Worm (Caenorhabditis elegans) whole organism, L1 larva: ENCODE results near the gene unc-31.

Experiments
- ama-1 ChIP-seq: fragments of 150-350 bp; optimal IDR thresholded peaks from 2 replicates; lab custom pipeline; 2014
- ceh-63 ChIP-seq: fragments of 200-800 bp; sonication (Bioruptor generic); optimal IDR thresholded peaks from 2 replicates; lab custom pipeline; 2018; ENCODE audit warnings: mild to moderate bottlenecking, missing genetic modification characterization, missing compliant biosample characterization
- ceh-8 ChIP-seq: fragments of 200-800 bp; sonication (Bioruptor generic); optimal IDR thresholded peaks from 2 replicates; lab custom pipeline; 2018; ENCODE audit warnings: mild to moderate bottlenecking, missing genetic modification characterization, moderate library complexity, missing compliant biosample characterization
- efl-3 ChIP-seq: fragments of 200-800 bp; sonication (Bioruptor generic); optimal IDR thresholded peaks from 2 replicates; lab custom pipeline; 2018; ENCODE audit warnings: mild to moderate bottlenecking, missing genetic modification characterization, missing compliant biosample characterization
- egl-27 ChIP-seq, 2 experiments: fragments of 150-350 bp in 1 of 2; sonication (generic microtip); optimal IDR thresholded peaks; 3 replicates each; lab custom pipeline; 2017 to 2018; ENCODE audit warnings: missing biosample characterization in 2 of 2, missing genetic modification characterization in 2 of 2, missing genetic modification reagents in 2 of 2
- elt-2 ChIP-seq: sonication (generic microtip); optimal IDR thresholded peaks from 2 replicates; lab custom pipeline; 2016; ENCODE audit warnings: missing genetic modification characterization, mild to moderate bottlenecking, inconsistent platforms, missing compliant biosample characterization, missing genetic modification reagents
- fkh-4 ChIP-seq: sonication (generic microtip); optimal IDR thresholded peaks from 2 replicates; lab custom pipeline; 2016; ENCODE audit warnings: missing compliant biosample characterization, missing genetic modification characterization, borderline replicate concordance
- fkh-8 ChIP-seq: sonication (generic microtip); optimal IDR thresholded peaks from 2 replicates; lab custom pipeline; 2016; ENCODE audit warnings: mild to moderate bottlenecking, missing genetic modification characterization, missing compliant biosample characterization
- grh-1 ChIP-seq: fragments of 200-800 bp; sonication (Bioruptor generic); IDR thresholded peaks from 2 replicates; pipeline ENCODE4 v1.3.6; 2022; ENCODE audit warnings: missing genetic modification reagents, missing genetic modification characterization, missing compliant biosample characterization
- hlh-17 ChIP-seq: fragments of 200-800 bp; sonication (Bioruptor generic); optimal IDR thresholded peaks from 2 replicates; lab custom pipeline; 2018; ENCODE audit warnings: missing genetic modification characterization, mild to moderate bottlenecking, missing compliant biosample characterization, moderate library complexity, borderline replicate concordance
- hpl-2 ChIP-seq: fragments of 150-350 bp; optimal IDR thresholded peaks from 2 replicates; lab custom pipeline; 2014; ENCODE audit warnings: missing biosample characterization, missing genetic modification reagents, missing genetic modification characterization
- irx-1 ChIP-seq: sonication (generic microtip); optimal IDR thresholded peaks from 2 replicates; lab custom pipeline; 2016; ENCODE audit warnings: missing genetic modification characterization, missing compliant biosample characterization
- isw-1 ChIP-seq: fragments of 200-800 bp; sonication (Bioruptor generic); IDR thresholded peaks from 2 replicates; pipeline ENCODE4 v1.3.6; 2022; ENCODE audit warnings: missing genetic modification characterization, missing compliant biosample characterization
- lin-13 ChIP-seq: fragments of 150-350 bp; optimal IDR thresholded peaks from 2 replicates; lab custom pipeline; 2014; ENCODE audit warnings: missing biosample characterization, missing genetic modification reagents, missing genetic modification characterization
- lin-14 ChIP-seq: fragments of 200-800 bp; sonication (Bioruptor generic); optimal IDR thresholded peaks from 2 replicates; lab custom pipeline; 2018; ENCODE audit warnings: mild to moderate bottlenecking, missing genetic modification characterization, moderate library complexity, missing compliant biosample characterization
- lin-35 ChIP-seq, 2 experiments: fragments of 150-350 bp; optimal IDR thresholded peaks; 2 replicates each; lab custom pipeline; 2014; ENCODE audit warnings: missing biosample characterization in 2 of 2, missing genetic modification characterization in 2 of 2, missing genetic modification reagents in 2 of 2
- nhr-19 ChIP-seq: fragments of 200-800 bp; sonication (Bioruptor generic); conservative IDR thresholded peaks from 2 replicates; pipeline ENCODE4 v1.3.6; 2022; ENCODE audit warnings: missing genetic modification characterization, missing compliant biosample characterization
- nhr-47 ChIP-seq: sonication (generic microtip); optimal IDR thresholded peaks from 2 replicates; lab custom pipeline; 2016; ENCODE audit warnings: mild to moderate bottlenecking, missing genetic modification characterization, moderate library complexity, missing compliant biosample characterization
- nhr-71 ChIP-seq: sonication (generic microtip); optimal IDR thresholded peaks from 2 replicates; lab custom pipeline; 2016; ENCODE audit warnings: mild to moderate bottlenecking, missing genetic modification characterization, moderate library complexity, missing compliant biosample characterization
- nhr-85 ChIP-seq: sonication (generic microtip); peaks from one replicate; lab custom pipeline; 2016; ENCODE audit warnings: missing genetic modification characterization, inconsistent platforms, missing compliant biosample characterization
- nhr-90 ChIP-seq: sonication (generic microtip); optimal IDR thresholded peaks from 2 replicates; lab custom pipeline; 2016; ENCODE audit warnings: mild to moderate bottlenecking, missing genetic modification characterization, missing compliant biosample characterization; ENCODE audit not compliant: poor library complexity
- pag-3 ChIP-seq: sonication (generic microtip); optimal IDR thresholded peaks from 2 replicates; lab custom pipeline; 2017; ENCODE audit warnings: missing genetic modification characterization, mild to moderate bottlenecking, missing compliant biosample characterization, antibody characterized with exemption, borderline replicate concordance; ENCODE audit not compliant: insufficient read depth
- pax-3 ChIP-seq: fragments of 200-800 bp; sonication (Bioruptor generic); optimal IDR thresholded peaks from 2 replicates; lab custom pipeline; 2018; ENCODE audit warnings: mild to moderate bottlenecking, missing genetic modification characterization, moderate library complexity, missing compliant biosample characterization
- skn-1 ChIP-seq: fragments of 150-350 bp; optimal IDR thresholded peaks from 2 replicates; lab custom pipeline; 2014; ENCODE audit warnings: missing biosample characterization, missing genetic modification characterization
- snpc-4 ChIP-seq: fragments of 150-350 bp; optimal IDR thresholded peaks from 2 replicates; lab custom pipeline; 2014; ENCODE audit warnings: missing biosample characterization, missing genetic modification characterization
- sptf-1 ChIP-seq: fragments of 150-350 bp; optimal IDR thresholded peaks from 2 replicates; lab custom pipeline; 2014; ENCODE audit warnings: missing biosample characterization, missing genetic modification characterization
- sup-37 ChIP-seq: fragments of 200-800 bp; sonication (Bioruptor generic); optimal IDR thresholded peaks from 2 replicates; lab custom pipeline; 2018; ENCODE audit warnings: mild to moderate bottlenecking, missing genetic modification characterization, missing compliant biosample characterization
- swsn-7 ChIP-seq: sonication (generic microtip); optimal IDR thresholded peaks from 2 replicates; lab custom pipeline; 2016; ENCODE audit warnings: missing genetic modification characterization, missing compliant biosample characterization
- unc-130 ChIP-seq: fragments of 150-350 bp; optimal IDR thresholded peaks from 2 replicates; lab custom pipeline; 2017; ENCODE audit warnings: missing biosample characterization, missing genetic modification characterization, inconsistent platforms
- unc-30 ChIP-seq: sonication (generic microtip); optimal IDR thresholded peaks from 2 replicates; lab custom pipeline; 2017; ENCODE audit warnings: missing biosample characterization, missing genetic modification characterization
- unc-86 ChIP-seq: sonication (generic microtip); optimal IDR thresholded peaks from 2 replicates; lab custom pipeline; 2016; ENCODE audit warnings: missing genetic modification characterization, missing compliant biosample characterization
- unc-98 ChIP-seq: fragments of 200-800 bp; sonication (Bioruptor generic); IDR thresholded peaks from 2 replicates; pipeline ENCODE4 v1.3.6; 2022; ENCODE audit warnings: missing genetic modification characterization, missing compliant biosample characterization
- xbp-1 ChIP-seq: sonication (generic microtip); optimal IDR thresholded peaks from 2 replicates; lab custom pipeline; 2016; ENCODE audit warnings: missing genetic modification characterization, missing compliant biosample characterization
- zag-1 ChIP-seq: fragments of 150-350 bp; optimal IDR thresholded peaks from 2 replicates; lab custom pipeline; 2014; ENCODE audit warnings: missing biosample characterization, missing genetic modification characterization
- ztf-11 ChIP-seq, 2 experiments: sonication (generic microtip); optimal IDR thresholded peaks; 2 replicates each; lab custom pipeline; 2016 to 2017; ENCODE audit warnings: missing genetic modification characterization in 2 of 2, missing biosample characterization in 1 of 2, missing compliant biosample characterization in 1 of 2

unc-31 gene

DNA sequence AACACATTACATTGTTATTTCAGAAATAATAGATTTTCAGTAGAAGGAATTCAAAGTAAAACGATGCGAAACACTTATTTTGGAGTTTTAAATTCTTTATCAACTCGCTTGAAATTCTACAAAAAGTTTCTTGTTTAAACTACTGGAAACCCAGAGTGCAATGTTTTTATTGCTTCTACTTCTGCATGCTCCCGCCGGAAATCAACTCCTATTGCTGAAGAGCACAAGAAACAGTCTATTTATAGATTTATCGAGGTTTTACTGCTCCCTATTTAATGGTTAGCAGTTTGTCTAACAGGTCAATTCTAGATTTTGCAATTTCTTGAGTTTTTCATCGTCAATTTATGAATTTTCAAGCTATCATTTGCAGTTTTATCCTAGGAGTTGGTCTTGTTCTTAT is 18.8 kb downstream of the unc-31 start, which contains the start of gene F07C6.6:
Gene F07C6.6, plus strand, starts transcription at position 301 of the 400 bp plus-strand sequence.
- TF ChIP-seq sptf-1 (tag; lab: Kevin White, UChicago) (no peak), unc-98 (no peak), unc-30 (tag; lab: Kevin White, UChicago) (no peak), isw-1 (GFP tag; lab: Robert Waterston, UW) (no peak), hpl-2 (no peak), hlh-17 (GFP tag; lab: Kevin White, UChicago) (no peak), pax-3 (tag; lab: Kevin White, UChicago) (no peak), nhr-47 (tag; lab: Kevin White, UChicago) (no peak), ceh-63 (GFP tag; lab: Kevin White, UChicago) (no peak), skn-1 (tag; lab: Kevin White, UChicago) (no peak), efl-3 (GFP tag; lab: Kevin White, UChicago) (no peak), pag-3 (tag; lab: Kevin White, UChicago) (no peak), egl-27 (tag; optimal IDR thresholded peaks at IDR 0.05; lab: Kevin White, UChicago) (no peak), irx-1 (tag; lab: Kevin White, UChicago) (no peak)

DNA sequence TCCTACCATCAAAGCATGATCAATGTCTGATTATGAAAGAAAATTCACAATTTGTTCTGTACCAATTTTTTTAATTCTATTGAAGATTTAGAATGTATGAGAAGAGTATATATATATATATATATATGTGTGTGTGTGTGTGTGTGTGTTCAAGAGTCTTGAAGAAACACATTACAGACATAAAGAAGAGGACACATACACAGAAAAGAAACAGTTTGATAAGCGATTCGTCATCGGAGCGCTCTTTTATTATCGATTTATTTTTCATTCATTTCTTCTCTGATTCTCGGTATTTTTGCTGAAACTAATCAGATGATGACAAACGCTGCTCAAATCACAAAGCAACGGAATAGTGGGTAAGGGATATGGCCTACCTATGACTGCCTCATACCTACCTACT is 20.0 kb downstream of the unc-31 start, which contains the start of gene pin-2:
Gene pin-2, plus strand, starts transcription at position 227 of the 400 bp plus-strand sequence.
- no peak for TF ChIP-seq lin-13 (GFP tag; lab: Kevin White, UChicago)
- TF ChIP-seq lin-14 (GFP tag; lab: Kevin White, UChicago) = no peak
- TF ChIP-seq efl-3 (GFP tag; lab: Kevin White, UChicago) = no peak

DNA sequence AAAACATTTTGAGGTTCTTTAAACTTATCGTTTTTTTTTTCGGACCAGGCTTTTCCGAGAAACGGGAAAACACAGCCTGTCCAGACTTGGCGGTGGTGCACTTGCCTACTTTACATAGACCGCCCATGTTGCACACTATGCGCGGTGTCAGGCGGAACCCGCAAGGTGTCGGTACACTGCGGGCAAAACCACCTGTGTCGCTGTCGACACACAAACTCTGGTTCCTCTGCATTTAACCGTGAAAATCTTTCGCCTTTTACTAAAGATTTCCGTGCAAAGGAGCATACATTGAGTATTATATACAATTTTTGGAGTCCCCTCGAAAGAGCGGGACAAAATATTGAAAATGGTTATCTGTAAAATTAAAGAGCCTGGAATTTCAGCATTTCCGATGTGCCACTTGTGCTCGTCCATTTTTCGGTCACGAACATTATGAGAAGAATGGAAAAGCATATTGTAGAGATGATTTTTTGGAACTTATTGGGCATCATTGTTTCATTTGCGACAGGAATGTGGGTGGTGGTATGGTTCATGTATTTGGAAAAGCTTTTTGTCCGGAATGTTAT is 21.8 kb downstream of the unc-31 start:
- TF ChIP-seq nhr-90 (tag; lab: Kevin White, UChicago) (peak; percentile 8), nhr-19 (0 out of 2 replicates have a peak, but pooled peaks have one; percentile 31), snpc-4 (tag; lab: Kevin White, UChicago) (peak; percentile 80), nhr-85 (tag; lab: Kevin White, UChicago) (peak; percentile 53), elt-2 (tag; lab: Kevin White, UChicago) (peak; percentile 28), nhr-71 (tag; lab: Kevin White, UChicago) (peak; percentile 23), pag-3 (tag; lab: Kevin White, UChicago) (no peak), ztf-11 (tag; optimal IDR thresholded peaks at IDR 0.05; lab: Kevin White, UChicago) (no peak), xbp-1 (tag; lab: Kevin White, UChicago) (no peak)

DNA sequence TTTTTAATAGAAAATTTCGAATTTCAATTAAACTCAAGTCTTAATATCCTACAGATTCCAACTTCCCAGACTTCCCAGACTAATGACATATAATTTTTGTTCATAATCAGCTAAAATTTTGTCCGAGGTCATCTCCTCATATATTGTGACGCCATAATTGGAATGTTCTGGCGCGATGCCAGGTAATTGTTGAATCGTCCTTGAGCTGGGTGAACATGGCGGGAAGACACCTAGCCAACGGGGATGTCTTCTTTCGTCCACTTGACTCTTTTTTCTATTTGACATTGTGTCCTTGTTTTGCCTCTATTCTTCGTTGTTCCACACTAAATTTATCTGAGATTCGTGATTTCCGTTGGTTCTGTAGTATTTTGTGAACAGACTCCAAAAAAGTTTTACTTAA is 23.1 kb downstream of the unc-31 start:
- peak; percentile 81 for TF ChIP-seq nhr-85 (tag; lab: Kevin White, UChicago)
- TF ChIP-seq sup-37 (GFP tag; lab: Kevin White, UChicago) = no peak
- peak; percentile 66 for TF ChIP-seq lin-14 (GFP tag; lab: Kevin White, UChicago)
- no peak for TF ChIP-seq sptf-1 (tag; lab: Kevin White, UChicago)
- TF ChIP-seq fkh-4 (tag; lab: Kevin White, UChicago) = no peak
- no peak for TF ChIP-seq lin-35 (GFP tag; optimal IDR thresholded peaks at IDR 0.05; lab: Kevin White, UChicago)

DNA sequence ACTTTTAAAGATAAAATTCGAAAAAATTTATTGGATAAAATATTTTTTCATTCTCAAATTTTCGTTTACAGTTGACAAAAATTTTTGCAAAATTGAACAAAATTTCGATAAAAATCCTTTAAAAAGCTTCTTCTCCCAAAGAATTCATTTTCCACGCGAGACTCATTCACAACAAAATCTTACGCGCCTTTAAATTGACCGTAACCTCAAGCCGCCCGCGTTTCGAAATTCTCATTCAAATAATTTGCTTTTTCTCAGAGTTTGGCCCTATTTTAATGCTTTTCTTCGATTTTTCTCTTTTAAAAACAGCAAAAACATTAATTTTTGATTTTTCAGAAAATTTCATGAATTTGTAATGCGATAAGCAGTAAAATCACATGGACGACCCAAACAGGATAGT is 31.9 kb downstream of the unc-31 start, which contains the start of gene F07C6.4:
Gene F07C6.4, plus strand, starts transcription at position 330 of the 400 bp plus-strand sequence.
- TF ChIP-seq fkh-8 (tag; lab: Kevin White, UChicago) = no peak

DNA sequence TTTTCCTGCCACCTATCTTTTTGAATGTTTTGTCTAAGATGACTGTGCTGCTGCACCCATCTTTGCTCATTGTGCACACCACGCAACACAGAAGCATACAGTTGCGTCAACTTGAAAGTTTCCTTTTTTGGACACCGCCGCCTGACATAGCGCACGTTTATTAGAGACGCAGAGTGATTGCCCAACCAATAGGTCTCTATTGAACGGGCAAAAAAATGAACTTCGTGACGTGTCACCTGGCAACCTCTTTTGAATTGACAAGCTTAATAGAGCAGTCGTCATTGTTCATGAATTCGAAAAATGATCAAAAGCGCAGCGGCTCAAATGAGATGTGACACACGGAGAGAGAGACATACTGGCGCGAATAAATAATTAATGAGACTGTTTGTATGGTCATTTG is 37.9 kb downstream of the unc-31 start:
- no peak for TF ChIP-seq swsn-7 (tag; lab: Kevin White, UChicago)
- no peak for TF ChIP-seq unc-130 (tag; lab: Kevin White, UChicago)
- TF ChIP-seq ceh-8 (GFP tag; lab: Kevin White, UChicago) = no peak
- TF ChIP-seq unc-86 (tag; lab: Kevin White, UChicago) = peak; percentile 27
- TF ChIP-seq ama-1 (lab: Kevin White, UChicago) = no peak
- TF ChIP-seq zag-1 (tag; lab: Kevin White, UChicago) = no peak
- no peak for TF ChIP-seq grh-1 (GFP tag; lab: Robert Waterston, UW)
